Worm (Caenorhabditis elegans): ENCODE data around the gene lgc-23.

lgc-23 gene

ce11 chrX:12092621-12093020, 27.6 kb downstream of the lgc-23 start:
- TF ChIP-seq ama-1 (optimal IDR thresholded peaks at IDR 0.05) (no peak), nhr-10 (tag; optimal IDR thresholded peaks at IDR 0.05) (no peak), sma-9 (GFP tag; optimal IDR thresholded peaks at IDR 0.05) (no peak), sma-9 (tag; optimal IDR thresholded peaks at IDR 0.05) (no peak), sem-4 (tag; optimal IDR thresholded peaks at IDR 0.05) (no peak), ztf-4 (tag; optimal IDR thresholded peaks at IDR 0.05) (no peak), alr-1 (tag; optimal IDR thresholded peaks at IDR 0.05) (no peak), nhr-12 (tag; optimal IDR thresholded peaks at IDR 0.05) (no peak), ceh-82 (tag; optimal IDR thresholded peaks at IDR 0.05) (no peak), lin-13 (GFP tag; optimal IDR thresholded peaks at IDR 0.05) (no peak), nhr-21 (tag; optimal IDR thresholded peaks at IDR 0.05) (no peak), mdl-1 (tag; optimal IDR thresholded peaks at IDR 0.05) (no peak), ceh-16 (tag; optimal IDR thresholded peaks at IDR 0.05) (no peak), ztf-11 (tag; optimal IDR thresholded peaks at IDR 0.05) (no peak), gmeb-1 (tag; optimal IDR thresholded peaks at IDR 0.05) (no peak), dmd-4 (tag; optimal IDR thresholded peaks at IDR 0.05) (no peak), mbf-1 (tag; optimal IDR thresholded peaks at IDR 0.05) (no peak), nhr-25 (tag; optimal IDR thresholded peaks at IDR 0.05) (no peak), nhr-237 (tag; optimal IDR thresholded peaks at IDR 0.05) (no peak), aly-2 (tag; optimal IDR thresholded peaks at IDR 0.05) (no peak)

ce11 chrX:12093043-12093442, 28.0 kb downstream of the lgc-23 start, which contains the start of gene W03G11.4:
W03G11.4 (minus strand) TSS chrX:12093143.
- TF ChIP-seq nhr-6 (tag; optimal IDR thresholded peaks at IDR 0.05) = no peak
- TF ChIP-seq gmeb-1 (tag; optimal IDR thresholded peaks at IDR 0.05) = no peak
- no peak for TF ChIP-seq lin-13 (GFP tag; optimal IDR thresholded peaks at IDR 0.05)

ce11 chrX:12093992-12094391, 29.0 kb downstream of the lgc-23 start:
- TF ChIP-seq unc-55 (GFP tag; optimal IDR thresholded peaks at IDR 0.05) = peak; percentile 21
- no peak for TF ChIP-seq elt-3 (tag; optimal IDR thresholded peaks at IDR 0.05)

DNA sequence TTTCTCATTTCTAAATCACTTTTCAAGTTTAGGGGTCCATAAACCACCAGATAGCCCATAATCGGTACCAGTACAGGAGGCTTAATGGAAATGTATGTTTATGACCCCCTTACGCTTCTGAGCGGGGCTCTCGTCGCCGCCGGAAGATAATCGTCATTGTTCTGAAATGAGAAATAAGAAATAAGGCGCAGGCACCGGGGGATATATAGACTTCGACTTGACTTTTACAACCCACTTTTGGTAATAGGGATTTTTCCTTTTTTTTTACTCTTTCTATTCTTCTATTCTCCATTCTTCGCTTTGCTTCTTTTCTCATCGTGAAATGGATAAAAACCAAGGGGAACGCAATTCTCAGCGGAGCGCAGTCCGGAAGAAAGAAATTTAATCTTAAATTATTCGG, 30.2 kb downstream of the lgc-23 start:
- no peak for TF ChIP-seq peb-1 (tag; optimal IDR thresholded peaks at IDR 0.05)
- no peak for TF ChIP-seq aly-2 (tag; optimal IDR thresholded peaks at IDR 0.05)
- no peak for TF ChIP-seq nhr-237 (tag; optimal IDR thresholded peaks at IDR 0.05)
- no peak for TF ChIP-seq nhr-129 (tag; optimal IDR thresholded peaks at IDR 0.05)
- no peak for TF ChIP-seq F13H6.1 (tag; optimal IDR thresholded peaks at IDR 0.05)
- TF ChIP-seq nhr-11 (tag; optimal IDR thresholded peaks at IDR 0.05) = no peak
- TF ChIP-seq dmd-4 (tag; optimal IDR thresholded peaks at IDR 0.05) = no peak
- TF ChIP-seq snpc-4 (tag; optimal IDR thresholded peaks at IDR 0.05) = no peak
- no peak for TF ChIP-seq unc-39 (tag; optimal IDR thresholded peaks at IDR 0.05)
- TF ChIP-seq lsy-2 (tag; optimal IDR thresholded peaks at IDR 0.05) = no peak

- TF ChIP-seq nhr-23 (tag; optimal IDR thresholded peaks at IDR 0.05) (no peak), elt-1 (tag; optimal IDR thresholded peaks at IDR 0.05) (no peak), crh-2 (tag; optimal IDR thresholded peaks at IDR 0.05) (no peak), unc-55 (GFP tag; optimal IDR thresholded peaks at IDR 0.05) (no peak), nhr-6 (tag; optimal IDR thresholded peaks at IDR 0.05) (no peak), nhr-77 (tag; optimal IDR thresholded peaks at IDR 0.05) (no peak), ama-1 (optimal IDR thresholded peaks at IDR 0.05) (no peak), mdl-1 (tag; optimal IDR thresholded peaks at IDR 0.05) (no peak)
Observed at ce11 chrX:12097995-12098394, 33.0 kb downstream of the lgc-23 start.

DNA sequence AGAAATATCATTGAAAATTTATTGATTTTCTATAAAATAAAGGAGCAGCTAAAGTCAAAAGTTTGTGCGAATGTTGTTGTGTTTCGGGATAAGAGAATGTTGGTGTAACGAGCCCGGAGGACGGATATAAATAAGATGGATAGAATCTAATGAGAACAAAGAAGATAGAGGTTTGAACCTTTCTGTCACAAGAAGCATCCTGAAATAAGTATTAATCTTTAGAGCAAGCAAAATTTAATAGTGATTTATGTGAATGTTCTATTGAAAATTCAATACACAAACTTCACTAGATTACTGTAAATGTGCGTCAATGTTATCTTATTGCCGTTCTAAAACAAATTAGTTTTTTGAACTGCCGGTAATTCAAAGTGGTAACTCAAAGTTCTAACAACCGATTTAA, 38.7 kb downstream of the lgc-23 start, which contains the start of gene W03G11.3:
Gene W03G11.3 (minus strand): TSS at position 101 of the 400 bp plus-strand sequence.
- TF ChIP-seq ztf-1 (GFP tag; conservative IDR thresholded peaks at IDR 0.05) (no peak), F13H6.1 (tag; optimal IDR thresholded peaks at IDR 0.05) (no peak), ceh-82 (tag; optimal IDR thresholded peaks at IDR 0.05) (no peak), crh-2 (tag; optimal IDR thresholded peaks at IDR 0.05) (no peak), ZK546.5 (tag; optimal IDR thresholded peaks at IDR 0.05) (no peak), mdl-1 (tag; optimal IDR thresholded peaks at IDR 0.05) (no peak), nhr-6 (tag; optimal IDR thresholded peaks at IDR 0.05) (no peak), sem-4 (tag; optimal IDR thresholded peaks at IDR 0.05) (no peak), dmd-4 (tag; optimal IDR thresholded peaks at IDR 0.05) (no peak), nhr-21 (tag; optimal IDR thresholded peaks at IDR 0.05) (no peak), sma-3 (GFP tag; optimal IDR thresholded peaks at IDR 0.05) (no peak), nhr-77 (tag; optimal IDR thresholded peaks at IDR 0.05) (no peak), fos-1 (tag; optimal IDR thresholded peaks at IDR 0.05) (no peak), unc-39 (tag; optimal IDR thresholded peaks at IDR 0.05) (no peak), sma-9 (GFP tag; optimal IDR thresholded peaks at IDR 0.05) (no peak), sma-9 (tag; optimal IDR thresholded peaks at IDR 0.05) (no peak), gmeb-1 (tag; optimal IDR thresholded peaks at IDR 0.05) (no peak), blmp-1 (tag; optimal IDR thresholded peaks at IDR 0.05; ENCODE audit: insufficient read depth) (no peak), nhr-11 (tag; optimal IDR thresholded peaks at IDR 0.05) (no peak), elt-1 (tag; optimal IDR thresholded peaks at IDR 0.05) (no peak)
